Worm (Caenorhabditis elegans) whole organism, L4 larva: ENCODE results near the gene slc-5A12.

Experiments used
- F26F4.8 ChIP-seq: fragments of 200-800 bp; sonication (Bioruptor generic); conservative IDR thresholded peaks from 2 replicates; pipeline ENCODE4 v1.3.6; 2022; ENCODE audit warnings: missing genetic modification characterization, missing compliant biosample characterization
- F37D6.2 ChIP-seq: sonication (generic microtip); optimal IDR thresholded peaks from 2 replicates; lab custom pipeline; 2016; ENCODE audit warnings: mild to moderate bottlenecking, missing genetic modification characterization, missing compliant biosample characterization
- T20F7.1 ChIP-seq: fragments of 200-800 bp; sonication (Bioruptor generic); optimal IDR thresholded peaks from 2 replicates; lab custom pipeline; 2018; ENCODE audit warnings: mild to moderate bottlenecking, missing genetic modification characterization, missing compliant biosample characterization
- ZK337.2 ChIP-seq: fragments of 200-800 bp; sonication (Bioruptor generic); IDR thresholded peaks from 2 replicates; pipeline ENCODE4 v1.3.6; 2022; ENCODE audit warnings: missing genetic modification reagents, missing genetic modification characterization, missing compliant biosample characterization
- aly-2 ChIP-seq: sonication (generic microtip); optimal IDR thresholded peaks from 2 replicates; lab custom pipeline; 2018; ENCODE audit warnings: missing biosample characterization, missing genetic modification characterization
- ceh-20 ChIP-seq: fragments of 200-800 bp; sonication (Bioruptor generic); IDR thresholded peaks from 2 replicates; pipeline ENCODE4 v1.3.6; 2022; ENCODE audit warnings: missing genetic modification reagents, missing genetic modification characterization, missing compliant biosample characterization
- ceh-28 ChIP-seq: fragments of 150-350 bp; optimal IDR thresholded peaks from 2 replicates; lab custom pipeline; 2014; ENCODE audit warnings: missing biosample characterization, missing genetic modification reagents, missing genetic modification characterization
- ceh-62 ChIP-seq: sonication (generic microtip); optimal IDR thresholded peaks from 2 replicates; lab custom pipeline; 2017; ENCODE audit warnings: missing biosample characterization, missing genetic modification characterization
- ceh-82 ChIP-seq: sonication (generic microtip); optimal IDR thresholded peaks from 2 replicates; lab custom pipeline; 2017; ENCODE audit warnings: missing biosample characterization, missing genetic modification characterization
- ctbp-1 ChIP-seq: fragments of 200-800 bp; sonication (Bioruptor generic); IDR thresholded peaks from 2 replicates; pipeline ENCODE4 v1.3.6; 2022; ENCODE audit warnings: missing genetic modification reagents, missing genetic modification characterization, missing compliant biosample characterization
- daf-16 ChIP-seq, 3 experiments: sonication (generic microtip); optimal IDR thresholded peaks; 2 replicates each; lab custom pipeline; 2016 to 2017; ENCODE audit warnings: missing genetic modification characterization in 3 of 3, missing genetic modification reagents in 3 of 3, mild to moderate bottlenecking in 2 of 3, missing compliant biosample characterization in 2 of 3, missing biosample characterization in 1 of 3, moderate library complexity in 1 of 3
- daf-19 ChIP-seq: fragments of 200-800 bp; sonication (Bioruptor generic); conservative IDR thresholded peaks from 2 replicates; pipeline ENCODE4 v1.3.6; 2022; ENCODE audit warnings: missing genetic modification characterization, missing compliant biosample characterization
- daf-8 ChIP-seq: fragments of 200-800 bp; sonication (Bioruptor generic); IDR thresholded peaks from 2 replicates; pipeline ENCODE4 v1.3.6; 2022; ENCODE audit warnings: missing genetic modification characterization, missing compliant biosample characterization
- dmd-8 ChIP-seq: fragments of 200-800 bp; sonication (Bioruptor generic); IDR thresholded peaks from 2 replicates; pipeline ENCODE4 v1.3.6; 2022; ENCODE audit warnings: missing genetic modification characterization, missing compliant biosample characterization
- dve-1 ChIP-seq: sonication (generic microtip); optimal IDR thresholded peaks from 2 replicates; lab custom pipeline; 2017; ENCODE audit warnings: antibody characterized with exemption, mild to moderate bottlenecking, missing genetic modification characterization, missing compliant biosample characterization; ENCODE audit not compliant: insufficient read depth
- egl-43 ChIP-seq: fragments of 200-800 bp; sonication (Bioruptor generic); IDR thresholded peaks from 2 replicates; pipeline ENCODE4 v1.3.6; 2022; ENCODE audit warnings: missing genetic modification reagents, missing genetic modification characterization, missing compliant biosample characterization
- fos-1 ChIP-seq: fragments of 150-350 bp; optimal IDR thresholded peaks from 2 replicates; lab custom pipeline; 2014; ENCODE audit warnings: missing biosample characterization, missing genetic modification characterization
- hif-1 ChIP-seq, 2 experiments: sonication (generic microtip); optimal IDR thresholded peaks; 2 replicates each; lab custom pipeline; 2016 to 2017; ENCODE audit warnings: missing compliant biosample characterization in 2 of 2, missing genetic modification characterization in 2 of 2, missing genetic modification reagents in 2 of 2, missing genotype in 2 of 2, mild to moderate bottlenecking in 1 of 2
- lin-1 ChIP-seq: fragments of 200-800 bp; sonication (Bioruptor generic); IDR thresholded peaks from 2 replicates; pipeline ENCODE4 v1.3.6; 2022; ENCODE audit warnings: missing genetic modification reagents, missing genetic modification characterization, missing compliant biosample characterization
- lin-15B ChIP-seq: fragments of 150-350 bp; sonication (generic microtip); optimal IDR thresholded peaks from 3 replicates; lab custom pipeline; 2014; ENCODE audit warnings: missing biosample characterization, missing genetic modification characterization
- lin-38 ChIP-seq: fragments of 200-800 bp; sonication (Bioruptor generic); IDR thresholded peaks from 2 replicates; pipeline ENCODE4 v1.3.6; 2022; ENCODE audit warnings: missing genetic modification reagents, missing genetic modification characterization, missing compliant biosample characterization
- madf-9 ChIP-seq: fragments of 200-800 bp; sonication (Bioruptor generic); conservative IDR thresholded peaks from 2 replicates; pipeline ENCODE4 v1.3.6; 2022; ENCODE audit warnings: missing genetic modification reagents, missing genetic modification characterization, missing compliant biosample characterization
- mdl-1 ChIP-seq, 2 experiments: fragments of 150-350 bp in 1 of 2; sonication (generic microtip) in 1 of 2; optimal IDR thresholded peaks; 2 replicates each; lab custom pipeline; 2014 to 2017; ENCODE audit warnings: missing biosample characterization in 2 of 2, missing genetic modification characterization in 2 of 2
- mep-1 ChIP-seq: fragments of 150-350 bp; sonication (generic microtip); optimal IDR thresholded peaks from 3 replicates; lab custom pipeline; 2014; ENCODE audit warnings: missing biosample characterization, missing genetic modification characterization
- mxl-2 ChIP-seq: fragments of 200-800 bp; sonication (Bioruptor generic); conservative IDR thresholded peaks from 2 replicates; pipeline ENCODE4 v1.3.6; 2022; ENCODE audit warnings: missing genetic modification reagents, missing genetic modification characterization, missing compliant biosample characterization
- mxl-3 ChIP-seq: fragments of 200-800 bp; sonication (Bioruptor generic); optimal IDR thresholded peaks from 2 replicates; lab custom pipeline; 2018; ENCODE audit warnings: mild to moderate bottlenecking, missing genetic modification characterization, missing compliant biosample characterization
- nhr-10 ChIP-seq: fragments of 150-350 bp; optimal IDR thresholded peaks from 2 replicates; lab custom pipeline; 2014; ENCODE audit warnings: missing biosample characterization, missing genetic modification characterization
- nhr-11 ChIP-seq: fragments of 150-350 bp; optimal IDR thresholded peaks from 2 replicates; lab custom pipeline; 2014; ENCODE audit warnings: missing biosample characterization, missing genetic modification characterization
- nhr-41 ChIP-seq: fragments of 200-800 bp; sonication (Bioruptor generic); IDR thresholded peaks from 2 replicates; pipeline ENCODE4 v1.3.6; 2022; ENCODE audit warnings: missing genetic modification reagents, missing genetic modification characterization, missing compliant biosample characterization
- nhr-42 ChIP-seq: fragments of 200-800 bp; sonication (Bioruptor generic); IDR thresholded peaks from 2 replicates; pipeline ENCODE4 v1.3.6; 2022; ENCODE audit warnings: missing genetic modification characterization, missing compliant biosample characterization
- nhr-77 ChIP-seq: fragments of 150-350 bp; optimal IDR thresholded peaks from 2 replicates; lab custom pipeline; 2014; ENCODE audit warnings: missing biosample characterization, missing genetic modification characterization
- pqm-1 ChIP-seq: sonication (generic microtip); optimal IDR thresholded peaks from 2 replicates; lab custom pipeline; 2017; ENCODE audit warnings: missing biosample characterization, missing genetic modification characterization
- sdz-12 ChIP-seq: fragments of 200-800 bp; sonication (Bioruptor generic); optimal IDR thresholded peaks from 2 replicates; lab custom pipeline; 2018; ENCODE audit warnings: mild to moderate bottlenecking, missing genetic modification characterization, missing compliant biosample characterization
- set-16 ChIP-seq: fragments of 200-800 bp; sonication (Bioruptor generic); IDR thresholded peaks from 2 replicates; pipeline ENCODE4 v1.3.6; 2022; ENCODE audit warnings: missing genetic modification reagents, missing genetic modification characterization, missing compliant biosample characterization
- snpc-4 ChIP-seq: fragments of 150-350 bp; optimal IDR thresholded peaks from 2 replicates; lab custom pipeline; 2014; ENCODE audit warnings: missing biosample characterization, missing genetic modification characterization
- spr-3 ChIP-seq: fragments of 200-800 bp; sonication (Bioruptor generic); optimal IDR thresholded peaks from 2 replicates; lab custom pipeline; 2018; ENCODE audit warnings: mild to moderate bottlenecking, missing genetic modification characterization, missing compliant biosample characterization
- tag-97 ChIP-seq: fragments of 200-800 bp; sonication (Bioruptor generic); IDR thresholded peaks from 2 replicates; pipeline ENCODE4 v1.3.6; 2022; ENCODE audit warnings: missing genetic modification characterization, missing compliant biosample characterization
- unc-39 ChIP-seq: sonication (generic microtip); optimal IDR thresholded peaks from 2 replicates; lab custom pipeline; 2017; ENCODE audit warnings: missing biosample characterization, missing genetic modification characterization
- vab-7 ChIP-seq: fragments of 200-800 bp; sonication (Bioruptor generic); IDR thresholded peaks from 2 replicates; pipeline ENCODE4 v1.3.6; 2022; ENCODE audit warnings: missing genetic modification reagents, missing genetic modification characterization, missing compliant biosample characterization
- zfp-2 ChIP-seq: sonication (generic microtip); optimal IDR thresholded peaks from 2 replicates; lab custom pipeline; 2016; ENCODE audit warnings: mild to moderate bottlenecking, missing genetic modification characterization, missing compliant biosample characterization
- zfp-3 ChIP-seq: fragments of 200-800 bp; sonication (Bioruptor generic); conservative IDR thresholded peaks from 2 replicates; pipeline ENCODE4 v1.3.6; 2022; ENCODE audit warnings: missing genetic modification reagents, missing genetic modification characterization, missing compliant biosample characterization
- zip-11 ChIP-seq: fragments of 200-800 bp; sonication (Bioruptor generic); IDR thresholded peaks from 2 replicates; pipeline ENCODE4 v1.3.6; 2022; ENCODE audit warnings: missing genetic modification characterization, missing compliant biosample characterization
- zip-2 ChIP-seq: fragments of 150-350 bp; optimal IDR thresholded peaks from 2 replicates; lab custom pipeline; 2014; ENCODE audit warnings: missing biosample characterization, missing genetic modification characterization
- ztf-11 ChIP-seq: fragments of 150-350 bp; optimal IDR thresholded peaks from 2 replicates; lab custom pipeline; 2014; ENCODE audit warnings: missing biosample characterization, missing genetic modification characterization
- ztf-7 ChIP-seq: fragments of 150-350 bp; optimal IDR thresholded peaks from 2 replicates; lab custom pipeline; 2014; ENCODE audit warnings: missing biosample characterization, missing genetic modification characterization

The slc-5A12 gene

DNA sequence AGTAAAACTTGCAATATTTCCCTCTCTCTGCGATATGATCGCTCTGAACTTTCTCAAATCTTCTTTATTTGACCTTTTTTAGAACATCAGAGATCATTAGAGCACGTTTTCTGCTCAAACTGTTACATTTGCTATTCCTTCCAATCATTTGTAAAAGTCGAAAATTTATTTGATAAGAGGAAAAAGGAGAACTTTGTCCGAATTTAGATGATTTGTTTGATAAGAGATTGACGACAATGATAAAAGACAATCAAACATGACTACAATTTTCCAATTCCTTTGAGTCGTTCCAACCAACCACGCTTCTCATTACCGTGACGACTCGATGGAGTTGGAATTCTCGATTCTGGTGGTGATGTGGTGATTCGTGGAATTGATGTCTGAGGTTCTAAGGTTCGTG is 19.3 kb upstream of the slc-5A12 start (continued):
- no peak for TF ChIP-seq ZK337.2 (GFP tag; lab: Robert Waterston, UW)
- no peak for TF ChIP-seq unc-39 (tag; lab: Kevin White, UChicago)
- no peak for TF ChIP-seq madf-9 (GFP tag; lab: Robert Waterston, UW)
- no peak for TF ChIP-seq nhr-77 (tag; lab: Kevin White, UChicago)
- peak; percentile 72 for TF ChIP-seq dve-1 (tag; lab: Kevin White, UChicago)
- TF ChIP-seq tag-97 (GFP tag; lab: Robert Waterston, UW) = no peak
- TF ChIP-seq pqm-1 (tag; lab: Kevin White, UChicago) = peak; percentile 71
- no peak for TF ChIP-seq nhr-10 (tag; lab: Kevin White, UChicago)
- TF ChIP-seq zfp-2 = no peak
- TF ChIP-seq spr-3 = no peak
- TF ChIP-seq nhr-41 (GFP tag; lab: Robert Waterston, UW) = no peak
- no peak for TF ChIP-seq mdl-1 (tag; optimal IDR thresholded peaks at IDR 0.05; lab: Kevin White, UChicago)
- TF ChIP-seq daf-16 (GFP tag; optimal IDR thresholded peaks at IDR 0.05; lab: Kevin White, UChicago) = no peak
- TF ChIP-seq daf-16 (tag; optimal IDR thresholded peaks at IDR 0.05; lab: Kevin White, UChicago) = peak; percentile 56
- TF ChIP-seq aly-2 (tag; lab: Kevin White, UChicago) = no peak
- TF ChIP-seq F26F4.8 = no peak
- TF ChIP-seq egl-43 = no peak
- TF ChIP-seq lin-38 = no peak
- TF ChIP-seq nhr-11 (tag; lab: Kevin White, UChicago) = no peak
- TF ChIP-seq daf-19 (GFP tag; lab: Robert Waterston, UW) = no peak
- TF ChIP-seq hif-1 (tag; optimal IDR thresholded peaks at IDR 0.05; lab: Kevin White, UChicago) = no peak
- TF ChIP-seq zfp-3 (GFP tag; lab: Robert Waterston, UW) = no peak
- TF ChIP-seq ctbp-1 (GFP tag; lab: Robert Waterston, UW) = no peak
- no peak for TF ChIP-seq set-16 (GFP tag; lab: Robert Waterston, UW)
- no peak for TF ChIP-seq mxl-3 (GFP tag; lab: Kevin White, UChicago)
- TF ChIP-seq ceh-20 = no peak
- peak; percentile 12 for TF ChIP-seq T20F7.1 (GFP tag; lab: Kevin White, UChicago)
- TF ChIP-seq fos-1 = no peak
- TF ChIP-seq ztf-11 (tag; lab: Kevin White, UChicago) = no peak
- no peak for TF ChIP-seq lin-1
- no peak for TF ChIP-seq sdz-12 (GFP tag; lab: Kevin White, UChicago)
- TF ChIP-seq ceh-62 (tag; lab: Kevin White, UChicago) = no peak
- no peak for TF ChIP-seq F37D6.2 (tag; lab: Kevin White, UChicago)
- TF ChIP-seq mep-1 = peak; percentile 22
- TF ChIP-seq nhr-42 = no peak
- no peak for TF ChIP-seq snpc-4 (tag; lab: Kevin White, UChicago)
- no peak for TF ChIP-seq mxl-2 (GFP tag; lab: Robert Waterston, UW)
- no peak for TF ChIP-seq lin-15B (tag; lab: Kevin White, UChicago)
- no peak for TF ChIP-seq vab-7 (GFP tag; lab: Robert Waterston, UW)
- no peak for TF ChIP-seq dmd-8 (GFP tag; lab: Robert Waterston, UW)
- no peak for TF ChIP-seq ceh-82 (tag; lab: Kevin White, UChicago)
- no peak for TF ChIP-seq zip-11 (GFP tag; lab: Robert Waterston, UW)
- TF ChIP-seq daf-8 (GFP tag; lab: Robert Waterston, UW) = no peak
- no peak for TF ChIP-seq zip-2 (tag; lab: Kevin White, UChicago)
- no peak for TF ChIP-seq ztf-7
- no peak for TF ChIP-seq ceh-28 (tag; lab: Kevin White, UChicago)
